Worm (Caenorhabditis elegans) whole organism, L2 larva: ENCODE results near the gene K07C11.7.

ENCODE experiments used
- F13H6.1 ChIP-seq: sonication (generic microtip); optimal IDR thresholded peaks from 2 replicates; lab custom pipeline; 2016; ENCODE audit warnings: missing genetic modification characterization, missing compliant biosample characterization
- R02D3.7 ChIP-seq: fragments of 150-350 bp; optimal IDR thresholded peaks from 2 replicates; lab custom pipeline; 2014; ENCODE audit warnings: missing biosample characterization, missing genetic modification characterization
- ama-1 ChIP-seq: fragments of 150-350 bp; optimal IDR thresholded peaks from 2 replicates; lab custom pipeline; 2018; ENCODE audit warnings: inconsistent platforms
- ceh-16 ChIP-seq: fragments of 150-350 bp; optimal IDR thresholded peaks from 2 replicates; lab custom pipeline; 2014; ENCODE audit warnings: missing biosample characterization, missing genetic modification characterization
- ceh-82 ChIP-seq: fragments of 150-350 bp; optimal IDR thresholded peaks from 2 replicates; lab custom pipeline; 2014; ENCODE audit warnings: missing biosample characterization, missing genetic modification characterization
- egl-27 ChIP-seq: sonication (generic microtip); optimal IDR thresholded peaks from 3 replicates; lab custom pipeline; 2017; ENCODE audit warnings: missing biosample characterization, missing genetic modification reagents, missing genetic modification characterization
- elt-1 ChIP-seq: fragments of 150-350 bp; optimal IDR thresholded peaks from 2 replicates; lab custom pipeline; 2014; ENCODE audit warnings: missing biosample characterization, missing genetic modification characterization
- fos-1 ChIP-seq: fragments of 150-350 bp; optimal IDR thresholded peaks from 2 replicates; lab custom pipeline; 2014; ENCODE audit warnings: missing biosample characterization, missing genetic modification characterization
- gmeb-1 ChIP-seq: fragments of 150-350 bp; optimal IDR thresholded peaks from 2 replicates; lab custom pipeline; 2014; ENCODE audit warnings: missing biosample characterization, missing genetic modification characterization
- lin-11 ChIP-seq: fragments of 150-350 bp; sonication (generic microtip); optimal IDR thresholded peaks from 2 replicates; lab custom pipeline; 2014; ENCODE audit warnings: missing biosample characterization, missing genetic modification characterization, inconsistent platforms, mixed read lengths
- lin-39 ChIP-seq: fragments of 150-350 bp; optimal IDR thresholded peaks from 2 replicates; lab custom pipeline; 2014; ENCODE audit warnings: missing biosample characterization, missing genetic modification reagents, missing genetic modification characterization
- lsy-2 ChIP-seq, 2 experiments: fragments of 150-350 bp in 1 of 2; sonication (generic microtip) in 1 of 2; optimal IDR thresholded peaks; 2 replicates each; lab custom pipeline; 2014 to 2017; ENCODE audit warnings: missing biosample characterization in 2 of 2, missing genetic modification characterization in 2 of 2
- mdl-1 ChIP-seq, 2 experiments: fragments of 150-350 bp in 1 of 2; sonication (generic microtip) in 1 of 2; optimal IDR thresholded peaks; 2 replicates each; lab custom pipeline; 2017; ENCODE audit warnings: missing biosample characterization in 2 of 2, missing genetic modification characterization in 2 of 2
- nhr-10 ChIP-seq: sonication (generic microtip); optimal IDR thresholded peaks from 2 replicates; lab custom pipeline; 2017; ENCODE audit warnings: missing biosample characterization, missing genetic modification characterization
- nhr-11 ChIP-seq: fragments of 150-350 bp; optimal IDR thresholded peaks from 2 replicates; lab custom pipeline; 2014; ENCODE audit warnings: missing biosample characterization, missing genetic modification characterization
- nhr-12 ChIP-seq: fragments of 150-350 bp; optimal IDR thresholded peaks from 2 replicates; lab custom pipeline; 2014; ENCODE audit warnings: missing biosample characterization, missing genetic modification characterization
- nhr-129 ChIP-seq: fragments of 150-350 bp; optimal IDR thresholded peaks from 2 replicates; lab custom pipeline; 2014; ENCODE audit warnings: missing biosample characterization, missing genetic modification characterization
- nhr-21 ChIP-seq: fragments of 150-350 bp; optimal IDR thresholded peaks from 2 replicates; lab custom pipeline; 2014; ENCODE audit warnings: missing biosample characterization, missing genetic modification characterization
- nhr-23 ChIP-seq: fragments of 150-350 bp; optimal IDR thresholded peaks from 2 replicates; lab custom pipeline; 2014; ENCODE audit warnings: missing biosample characterization, missing genetic modification reagents, missing genetic modification characterization
- peb-1 ChIP-seq: fragments of 150-350 bp; optimal IDR thresholded peaks from 2 replicates; lab custom pipeline; 2014; ENCODE audit warnings: missing biosample characterization, missing genetic modification characterization
- sem-4 ChIP-seq: fragments of 150-350 bp; optimal IDR thresholded peaks from 2 replicates; lab custom pipeline; 2014; ENCODE audit warnings: missing biosample characterization, missing genetic modification reagents, missing genetic modification characterization
- sma-3 ChIP-seq: sonication (generic microtip); optimal IDR thresholded peaks from 2 replicates; lab custom pipeline; 2016; ENCODE audit warnings: missing genetic modification reagents, missing genetic modification characterization, missing compliant biosample characterization
- sma-9 ChIP-seq, 2 experiments: fragments of 150-350 bp in 1 of 2; sonication (generic microtip) in 1 of 2; optimal IDR thresholded peaks; 2 replicates each; lab custom pipeline; 2014 to 2016; ENCODE audit warnings: missing genetic modification characterization in 2 of 2, mild to moderate bottlenecking in 1 of 2, missing biosample characterization in 1 of 2, missing compliant biosample characterization in 1 of 2, missing genetic modification reagents in 1 of 2, moderate library complexity in 1 of 2
- snpc-4 ChIP-seq: fragments of 150-350 bp; optimal IDR thresholded peaks from 2 replicates; lab custom pipeline; 2014; ENCODE audit warnings: missing biosample characterization, missing genetic modification characterization
- unc-55 ChIP-seq: fragments of 150-350 bp; sonication (generic microtip); optimal IDR thresholded peaks from 3 replicates; lab custom pipeline; 2014; ENCODE audit warnings: missing biosample characterization, missing genetic modification reagents, missing genetic modification characterization
- zag-1 ChIP-seq: fragments of 150-350 bp; optimal IDR thresholded peaks from 2 replicates; lab custom pipeline; 2014; ENCODE audit warnings: missing biosample characterization, missing genetic modification characterization
- ztf-1 ChIP-seq: fragments of 200-800 bp; sonication (Bioruptor generic); conservative IDR thresholded peaks from 2 replicates; pipeline ENCODE4 v1.3.6; 2022; ENCODE audit warnings: missing genetic modification characterization, missing compliant biosample characterization
- ztf-11 ChIP-seq: sonication (generic microtip); optimal IDR thresholded peaks from 2 replicates; lab custom pipeline; 2017; ENCODE audit warnings: missing biosample characterization, missing genetic modification characterization
- ztf-4 ChIP-seq: fragments of 150-350 bp; optimal IDR thresholded peaks from 2 replicates; lab custom pipeline; 2014; ENCODE audit warnings: missing biosample characterization, missing genetic modification characterization

The K07C11.7 gene

ce11 chrV:8177349-8177748 is 36.4 kb downstream of the K07C11.7 start, which contains the start of gene F20D6.9:
F20D6.9 (minus strand) TSS chrV:8177449.
- TF ChIP-seq gmeb-1 (tag; lab: Kevin White, UChicago) (no peak), ama-1 (no peak), nhr-23 (no peak), sma-3 (GFP tag; lab: Kevin White, UChicago) (no peak)

- TF ChIP-seq unc-55 (GFP tag; lab: Kevin White, UChicago) (peak; percentile 42), nhr-11 (tag; lab: Kevin White, UChicago) (no peak)
These were observed 42.1 kb downstream of the K07C11.7 start for ce11 chrV:8171688-8172087.

DNA sequence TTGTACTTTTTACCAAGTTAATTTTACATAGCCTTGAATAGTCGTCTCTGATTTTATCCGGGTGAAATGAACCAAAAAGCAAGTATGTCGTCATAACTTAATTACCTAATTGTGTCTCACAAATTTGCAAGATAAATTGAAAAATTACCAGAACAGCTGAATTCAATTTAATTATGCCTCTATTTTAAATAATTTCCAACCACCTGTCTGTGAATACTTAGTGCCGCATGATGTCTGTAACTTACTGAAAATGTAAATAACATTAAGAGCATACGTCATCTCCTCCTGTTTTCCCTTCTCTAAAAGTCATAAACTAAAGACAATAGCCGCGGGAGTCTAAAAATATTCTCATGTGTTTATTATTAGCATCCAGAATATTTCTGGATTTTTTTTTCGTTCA is 43.5 kb downstream of the K07C11.7 start:
- TF ChIP-seq egl-27 (tag; lab: Kevin White, UChicago) = no peak
- TF ChIP-seq mdl-1 (tag; optimal IDR thresholded peaks at IDR 0.05; lab: Kevin White, UChicago) = no peak
- no peak for TF ChIP-seq nhr-23
- no peak for TF ChIP-seq peb-1 (tag; lab: Kevin White, UChicago)
- TF ChIP-seq nhr-129 = no peak
- no peak for TF ChIP-seq R02D3.7 (tag; lab: Kevin White, UChicago)
- no peak for TF ChIP-seq F13H6.1 (tag; lab: Kevin White, UChicago)
- TF ChIP-seq lsy-2 (tag; optimal IDR thresholded peaks at IDR 0.05; lab: Kevin White, UChicago) = no peak
- TF ChIP-seq sma-9 (GFP tag; optimal IDR thresholded peaks at IDR 0.05; lab: Kevin White, UChicago) = no peak
- TF ChIP-seq sma-9 (tag; optimal IDR thresholded peaks at IDR 0.05; lab: Kevin White, UChicago) = no peak
- TF ChIP-seq snpc-4 (tag; lab: Kevin White, UChicago) = no peak
- no peak for TF ChIP-seq ztf-11 (tag; lab: Kevin White, UChicago)
- no peak for TF ChIP-seq nhr-21 (tag; lab: Kevin White, UChicago)
- no peak for TF ChIP-seq sem-4 (tag; lab: Kevin White, UChicago)
- TF ChIP-seq nhr-12 (tag; lab: Kevin White, UChicago) = no peak
- no peak for TF ChIP-seq lin-39 (tag; lab: Kevin White, UChicago)
- TF ChIP-seq nhr-10 (tag; lab: Kevin White, UChicago) = no peak
- TF ChIP-seq ceh-82 = no peak
- no peak for TF ChIP-seq ztf-1 (GFP tag; lab: Robert Waterston, UW)

- no peak for TF ChIP-seq zag-1 (tag; lab: Kevin White, UChicago)
- peak; percentile 56 for TF ChIP-seq unc-55 (GFP tag; lab: Kevin White, UChicago)
These were observed 44.6 kb downstream of the K07C11.7 start for ce11 chrV:8169150-8169549.

- TF ChIP-seq ama-1 = no peak
- TF ChIP-seq ceh-16 = no peak
These were observed 45.4 kb downstream of the K07C11.7 start, which contains the start of gene F20D6.8 for ce11 chrV:8168219-8168962. F20D6.8 (minus strand) TSS chrV:8168269.

ce11 chrV:8163199-8163598 is 50.6 kb downstream of the K07C11.7 start:
- TF ChIP-seq ztf-4 = no peak
- TF ChIP-seq elt-1 (tag; lab: Kevin White, UChicago) = no peak
- TF ChIP-seq nhr-10 (tag; lab: Kevin White, UChicago) = no peak
- no peak for TF ChIP-seq mdl-1 (tag; optimal IDR thresholded peaks at IDR 0.05; lab: Kevin White, UChicago)
- no peak for TF ChIP-seq snpc-4 (tag; lab: Kevin White, UChicago)
- no peak for TF ChIP-seq lin-11 (tag; lab: Kevin White, UChicago)
- no peak for TF ChIP-seq peb-1 (tag; lab: Kevin White, UChicago)
- TF ChIP-seq sma-9 (GFP tag; optimal IDR thresholded peaks at IDR 0.05; lab: Kevin White, UChicago) = no peak
- TF ChIP-seq sma-9 (tag; optimal IDR thresholded peaks at IDR 0.05; lab: Kevin White, UChicago) = no peak

ce11 chrV:8161699-8162098 is 52.1 kb downstream of the K07C11.7 start, which contains the start of gene F20D6.5:
F20D6.5 (plus strand) TSS chrV:8161957.
- TF ChIP-seq sem-4 (tag; lab: Kevin White, UChicago) = no peak
- peak; percentile 18 for TF ChIP-seq fos-1 (tag; lab: Kevin White, UChicago)
- TF ChIP-seq sma-9 (GFP tag; optimal IDR thresholded peaks at IDR 0.05; lab: Kevin White, UChicago) = peak; percentile 64
- no peak for TF ChIP-seq sma-9 (tag; optimal IDR thresholded peaks at IDR 0.05; lab: Kevin White, UChicago)
- TF ChIP-seq lin-11 (tag; lab: Kevin White, UChicago) = no peak
- no peak for TF ChIP-seq lsy-2 (tag; optimal IDR thresholded peaks at IDR 0.05; lab: Kevin White, UChicago)
- TF ChIP-seq, all 48 proteins: peak for 2
